Fruit fly (Drosophila melanogaster): ENCODE measurements around the gene Tfb4.

Gene Tfb4

DNA sequence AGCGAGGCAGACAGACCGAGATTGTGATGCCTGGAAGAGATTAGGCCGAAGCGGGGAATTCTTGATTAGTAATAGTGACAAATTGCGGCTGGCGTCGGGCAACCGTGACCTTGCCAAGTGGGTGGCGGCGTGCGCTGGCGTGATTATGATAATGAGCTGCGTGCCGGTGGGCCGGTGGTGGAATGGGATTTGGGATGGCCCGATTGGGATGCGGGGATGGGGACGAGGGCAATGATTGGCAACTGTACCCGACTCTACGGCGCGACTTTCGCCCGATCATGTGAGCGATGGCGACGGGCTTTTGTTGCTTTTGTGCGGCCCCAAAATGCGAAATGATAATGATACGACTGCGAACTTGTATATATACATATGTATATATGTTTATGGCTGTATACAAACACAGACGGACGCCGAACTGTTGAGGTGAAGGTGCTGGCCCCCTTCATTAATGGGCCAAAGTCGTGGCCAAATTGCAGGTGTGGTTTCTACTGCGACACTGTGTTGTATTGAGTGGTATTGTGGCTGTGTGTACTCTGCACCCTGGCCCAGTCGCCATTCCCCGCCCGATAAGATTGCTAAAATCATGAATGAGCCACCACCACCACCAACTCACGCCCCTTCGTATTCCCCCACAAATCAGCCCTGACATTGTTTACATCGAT lies 33.7 kb downstream of the Tfb4 start (continued):
- TF ChIP-seq net (GFP tag; optimal IDR thresholded peaks at IDR 0.05) (no peak), CG6276 (GFP tag; optimal IDR thresholded peaks at IDR 0.05) (no peak), salr (GFP tag; optimal IDR thresholded peaks at IDR 0.05) (no peak), svp (GFP tag) (peak; percentile 95), achi (GFP tag; optimal IDR thresholded peaks at IDR 0.05) (no peak)

DNA sequence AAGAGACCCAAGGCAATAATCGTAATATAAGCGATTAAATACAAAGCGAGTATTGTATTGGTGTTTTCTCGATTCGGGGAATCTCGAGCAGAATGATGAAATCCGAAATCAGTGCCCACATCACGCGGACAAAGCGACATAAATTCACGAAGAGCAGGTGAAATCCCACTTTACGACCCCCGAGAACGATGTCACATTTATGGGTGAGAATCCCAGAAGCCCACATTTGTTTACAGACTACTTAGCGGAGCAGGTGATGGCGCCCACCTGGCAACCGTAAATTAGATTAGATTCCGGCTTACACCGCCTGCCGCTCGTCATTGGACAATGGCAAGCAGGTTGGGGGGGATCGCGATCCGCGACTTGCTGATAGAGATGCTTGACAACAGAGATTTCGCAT lies 36.2 kb downstream of the Tfb4 start:
- no peak for TF ChIP-seq CG34406 (GFP tag; optimal IDR thresholded peaks at IDR 0.05)
- peak; percentile 41 for TF ChIP-seq fkh (GFP tag; optimal IDR thresholded peaks at IDR 0.05)

DNA sequence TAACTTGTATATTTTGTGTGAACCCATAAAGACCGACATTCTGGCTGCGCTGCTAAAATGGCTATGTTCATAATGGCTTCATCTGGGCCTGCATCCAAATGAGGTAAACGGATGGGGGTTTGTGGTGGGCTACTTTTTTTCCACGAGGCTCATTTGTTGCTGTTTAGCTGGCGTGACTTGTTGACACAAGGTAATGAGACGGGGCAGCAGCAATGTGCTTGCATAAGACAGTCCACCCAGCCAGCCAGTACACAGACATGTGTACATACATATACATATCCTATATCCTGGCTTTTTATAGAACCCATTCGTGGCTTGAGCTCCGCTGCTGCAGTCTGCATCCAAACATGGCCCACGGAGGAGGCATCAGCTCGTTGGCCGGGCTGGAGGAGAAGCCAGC lies 37.8 kb downstream of the Tfb4 start, which contains the start of gene CG14340:
Gene CG14340 (plus strand): TSS at position 301 of the 400 bp plus-strand sequence.
- TF ChIP-seq Hr39 (GFP tag; optimal IDR thresholded peaks at IDR 0.05) (no peak), dsx (GFP tag; optimal IDR thresholded peaks at IDR 0.05; ENCODE audit: poor library complexity, severe bottlenecking) (no peak), vri (GFP tag; optimal IDR thresholded peaks at IDR 0.05) (no peak), Met (GFP tag; optimal IDR thresholded peaks at IDR 0.05) (no peak), Sox102F (GFP tag; optimal IDR thresholded peaks at IDR 0.05) (no peak), CG16779 (tag; optimal IDR thresholded peaks at IDR 0.05) (no peak), CG3032 (tag; optimal IDR thresholded peaks at IDR 0.05) (no peak), Ets96B (tag; optimal IDR thresholded peaks at IDR 0.05) (no peak), CG10669 (GFP tag; optimal IDR thresholded peaks at IDR 0.05) (no peak), topi (GFP tag; optimal IDR thresholded peaks at IDR 0.05) (no peak), salr (GFP tag; optimal IDR thresholded peaks at IDR 0.05) (no peak), Eip78C (GFP tag) (no peak), ss (GFP tag; optimal IDR thresholded peaks at IDR 0.05) (no peak), net (GFP tag; optimal IDR thresholded peaks at IDR 0.05) (no peak), CG8632 (GFP tag; optimal IDR thresholded peaks at IDR 0.05) (no peak), CG6792 (GFP tag; optimal IDR thresholded peaks at IDR 0.05) (no peak), acj6 (GFP tag; optimal IDR thresholded peaks at IDR 0.05) (no peak), Sox14 (GFP tag; optimal IDR thresholded peaks at IDR 0.05) (no peak), cyc (GFP tag; optimal IDR thresholded peaks at IDR 0.05) (no peak), CG4318 (GFP tag; optimal IDR thresholded peaks at IDR 0.05) (no peak)

DNA sequence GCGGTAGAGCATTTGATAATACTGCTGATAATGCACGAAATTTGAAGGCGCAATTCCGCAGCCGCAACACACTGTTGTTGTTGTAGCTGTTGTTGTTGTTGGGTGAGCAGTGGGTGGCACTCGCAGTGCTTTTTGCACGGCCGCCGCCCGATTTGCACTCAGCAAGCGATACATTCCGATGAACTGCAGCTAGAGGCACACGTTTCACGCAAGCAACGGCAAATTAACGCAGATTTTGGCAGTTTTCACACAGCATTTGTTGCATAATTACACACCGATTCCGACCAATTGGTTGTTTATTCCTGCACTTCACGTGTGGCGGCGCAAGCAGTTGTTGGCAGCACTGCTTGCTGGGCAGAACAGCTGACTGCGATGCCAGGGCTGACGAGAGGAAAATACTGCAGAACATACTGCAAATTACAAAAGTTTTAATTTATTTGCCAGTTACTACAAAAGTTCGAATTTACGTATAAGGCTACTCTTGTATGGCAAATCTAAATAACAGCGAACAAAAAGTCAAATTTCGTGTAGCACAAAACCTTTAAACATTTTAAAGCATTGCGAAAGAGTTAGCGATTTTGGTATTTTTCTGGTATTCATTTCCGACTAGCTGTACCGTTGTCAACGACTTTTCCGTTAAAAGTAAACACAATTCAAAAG lies 42.3 kb downstream of the Tfb4 start, which contains the start of the genes PolrMT and CG14339:
Gene PolrMT (minus strand): TSS at position 345 of the 660 bp plus-strand sequence.
Gene CG14339 (plus strand): TSS at position 512 of the 660 bp plus-strand sequence.
- TF ChIP-seq Smox (GFP tag; optimal IDR thresholded peaks at IDR 0.05), result no peak
- no peak for TF ChIP-seq OdsH (GFP tag; optimal IDR thresholded peaks at IDR 0.05)
- no peak for TF ChIP-seq CG10631 (GFP tag; optimal IDR thresholded peaks at IDR 0.05)
- TF ChIP-seq CG6276 (GFP tag; optimal IDR thresholded peaks at IDR 0.05), result no peak
- TF ChIP-seq ss (GFP tag; optimal IDR thresholded peaks at IDR 0.05), result no peak
- no peak for TF ChIP-seq acj6 (GFP tag; optimal IDR thresholded peaks at IDR 0.05)
- no peak for TF ChIP-seq dac (GFP tag; optimal IDR thresholded peaks at IDR 0.05)
- no peak for TF ChIP-seq net (GFP tag; optimal IDR thresholded peaks at IDR 0.05)
- no peak for TF ChIP-seq Met (GFP tag; optimal IDR thresholded peaks at IDR 0.05)
- no peak for TF ChIP-seq fd85E (GFP tag; optimal IDR thresholded peaks at IDR 0.05)
- no peak for TF ChIP-seq lz (GFP tag; optimal IDR thresholded peaks at IDR 0.05)
- TF ChIP-seq CG10669 (GFP tag; optimal IDR thresholded peaks at IDR 0.05), result no peak
- peak; percentile 47 for TF ChIP-seq esn (GFP tag; optimal IDR thresholded peaks at IDR 0.05)
- no peak for TF ChIP-seq CG7368 (GFP tag; optimal IDR thresholded peaks at IDR 0.05)
- peak; percentile 0 for TF ChIP-seq Hr39 (GFP tag; optimal IDR thresholded peaks at IDR 0.05)
- TF ChIP-seq Eip78C (GFP tag), result no peak
- TF ChIP-seq Blimp-1 (GFP tag; optimal IDR thresholded peaks at IDR 0.05), result no peak
- TF ChIP-seq svp (GFP tag), result no peak
- no peak for TF ChIP-seq CG3919 (GFP tag; optimal IDR thresholded peaks at IDR 0.05)
- no peak for TF ChIP-seq CG32006 (GFP tag; optimal IDR thresholded peaks at IDR 0.05)
- TF ChIP-seq salr (GFP tag; optimal IDR thresholded peaks at IDR 0.05), result no peak
- no peak for TF ChIP-seq Ets21C (GFP tag; optimal IDR thresholded peaks at IDR 0.05)
- TF ChIP-seq Gug (GFP tag; IDR thresholded peaks at IDR 0.05), result no peak
- TF ChIP-seq pdm3 (GFP tag; optimal IDR thresholded peaks at IDR 0.05), result no peak
- peak; percentile 85 for TF ChIP-seq vri (GFP tag; optimal IDR thresholded peaks at IDR 0.05)
- no peak for TF ChIP-seq Hr38 (GFP tag; optimal IDR thresholded peaks at IDR 0.05)
- no peak for TF ChIP-seq fd59A (GFP tag; optimal IDR thresholded peaks at IDR 0.05)
- no peak for TF ChIP-seq Sox102F (GFP tag; optimal IDR thresholded peaks at IDR 0.05)
- no peak for TF ChIP-seq CG8632 (GFP tag; optimal IDR thresholded peaks at IDR 0.05)
- TF ChIP-seq Ets96B (tag; optimal IDR thresholded peaks at IDR 0.05), result no peak
- no peak for TF ChIP-seq CG4318 (GFP tag; optimal IDR thresholded peaks at IDR 0.05)
- peak; percentile 1 for TF ChIP-seq CG3032 (tag; optimal IDR thresholded peaks at IDR 0.05)
- peak; percentile 64 for TF ChIP-seq fkh (GFP tag; optimal IDR thresholded peaks at IDR 0.05)
- peak; percentile 13 for TF ChIP-seq CG31627 (GFP tag; optimal IDR thresholded peaks at IDR 0.05)

All from whole organism, prepupa.